Fruit fly (Drosophila melanogaster): ENCODE measurements around the gene Doc1.

Doc1 gene

dm6 chr3L:9057429-9058088 lies 16.4 kb downstream of the Doc1 start (continued):
- TF ChIP-seq CG9705 (GFP tag; optimal IDR thresholded peaks at IDR 0.05) (peak; percentile 90), Hnf4 (GFP tag; optimal IDR thresholded peaks at IDR 0.05) (peak; percentile 95), Mio (GFP tag; optimal IDR thresholded peaks at IDR 0.05) (peak; percentile 52), lola (GFP tag; optimal IDR thresholded peaks at IDR 0.05) (no peak), Myc (optimal IDR thresholded peaks at IDR 0.05) (no peak), rgr (GFP tag; optimal IDR thresholded peaks at IDR 0.05) (peak; percentile 98), CG32264 (GFP tag; optimal IDR thresholded peaks at IDR 0.05) (peak; percentile 75), sage (GFP tag; optimal IDR thresholded peaks at IDR 0.05) (peak; percentile 96), Rel (GFP tag; optimal IDR thresholded peaks at IDR 0.05) (peak; percentile 90), Rel (tag; optimal IDR thresholded peaks at IDR 0.05) (peak; percentile 87), N (GFP tag; optimal IDR thresholded peaks at IDR 0.05) (no peak), dl (GFP tag; optimal IDR thresholded peaks at IDR 0.05; ENCODE audit: insufficient read depth in 1 of 2, partially characterized antibody in 2 of 2) (peak; percentile 38 to 59)

dm6 chr3L:9059611-9060203 lies 18.5 kb downstream of the Doc1 start:
- TF ChIP-seq GATAd (GFP tag; optimal IDR thresholded peaks at IDR 0.05): no peak
- no peak for TF ChIP-seq HLH106 (tag; optimal IDR thresholded peaks at IDR 0.05)
- TF ChIP-seq dl (GFP tag; optimal IDR thresholded peaks at IDR 0.05; ENCODE audit: insufficient read depth in 1 of 2, partially characterized antibody in 2 of 2): no peak
- no peak for TF ChIP-seq lola (GFP tag; optimal IDR thresholded peaks at IDR 0.05)
- no peak for TF ChIP-seq sage (GFP tag; optimal IDR thresholded peaks at IDR 0.05)
- no peak for TF ChIP-seq CG32264 (GFP tag; optimal IDR thresholded peaks at IDR 0.05)
- TF ChIP-seq CrebA (GFP tag; optimal IDR thresholded peaks at IDR 0.05; ENCODE audit: borderline replicate concordance): no peak
- no peak for TF ChIP-seq N (GFP tag; optimal IDR thresholded peaks at IDR 0.05)
- TF ChIP-seq Vsx2 (GFP tag; optimal IDR thresholded peaks at IDR 0.05; ENCODE audit: partially characterized antibody): no peak
- no peak for TF ChIP-seq jim (GFP tag; optimal IDR thresholded peaks at IDR 0.05)
- no peak for TF ChIP-seq rgr (GFP tag; optimal IDR thresholded peaks at IDR 0.05)
- no peak for TF ChIP-seq psq (GFP tag; optimal IDR thresholded peaks at IDR 0.05)
- TF ChIP-seq dmrt93B (GFP tag; optimal IDR thresholded peaks at IDR 0.05): no peak
- no peak for TF ChIP-seq Hr83 (GFP tag; optimal IDR thresholded peaks at IDR 0.05; ENCODE audit: poor library complexity, severe bottlenecking)
- TF ChIP-seq h (GFP tag; optimal IDR thresholded peaks at IDR 0.05): no peak

- TF ChIP-seq foxo (GFP tag; optimal IDR thresholded peaks at IDR 0.05) (no peak), h (GFP tag; optimal IDR thresholded peaks at IDR 0.05) (no peak), Hr83 (GFP tag; optimal IDR thresholded peaks at IDR 0.05; ENCODE audit: poor library complexity, severe bottlenecking) (no peak), Myc (optimal IDR thresholded peaks at IDR 0.05) (no peak), Hnf4 (GFP tag; optimal IDR thresholded peaks at IDR 0.05) (no peak), Jra (GFP tag; optimal IDR thresholded peaks at IDR 0.05) (no peak), Sp1 (GFP tag; optimal IDR thresholded peaks at IDR 0.05) (no peak), Dif (GFP tag; optimal IDR thresholded peaks at IDR 0.05; ENCODE audit: partially characterized antibody) (no peak), CG9705 (GFP tag; optimal IDR thresholded peaks at IDR 0.05) (no peak), sage (GFP tag; optimal IDR thresholded peaks at IDR 0.05) (no peak), Vsx2 (GFP tag; optimal IDR thresholded peaks at IDR 0.05; ENCODE audit: partially characterized antibody) (no peak), br (GFP tag; optimal IDR thresholded peaks at IDR 0.05) (no peak), N (GFP tag; optimal IDR thresholded peaks at IDR 0.05) (no peak), GATAd (GFP tag; optimal IDR thresholded peaks at IDR 0.05) (no peak), fru (GFP tag; optimal IDR thresholded peaks at IDR 0.05) (no peak), lola (GFP tag; optimal IDR thresholded peaks at IDR 0.05) (no peak), dsf (GFP tag; optimal IDR thresholded peaks at IDR 0.05; ENCODE audit: borderline replicate concordance) (no peak), CrebA (GFP tag; optimal IDR thresholded peaks at IDR 0.05; ENCODE audit: borderline replicate concordance) (no peak), jim (GFP tag; optimal IDR thresholded peaks at IDR 0.05) (no peak)
Measured at dm6 chr3L:9061449-9061848, 20.3 kb downstream of the Doc1 start.

- no peak for TF ChIP-seq Myc (optimal IDR thresholded peaks at IDR 0.05)
- TF ChIP-seq pan (optimal IDR thresholded peaks at IDR 0.05): no peak
- no peak for TF ChIP-seq CrebA (GFP tag; optimal IDR thresholded peaks at IDR 0.05; ENCODE audit: borderline replicate concordance)
- TF ChIP-seq N (GFP tag; optimal IDR thresholded peaks at IDR 0.05): no peak
- no peak for TF ChIP-seq fru (GFP tag; optimal IDR thresholded peaks at IDR 0.05)
- TF ChIP-seq jim (GFP tag; optimal IDR thresholded peaks at IDR 0.05): no peak
- TF ChIP-seq sv (GFP tag; optimal IDR thresholded peaks at IDR 0.05): no peak
- TF ChIP-seq sage (GFP tag; optimal IDR thresholded peaks at IDR 0.05): no peak
- TF ChIP-seq foxo (GFP tag; optimal IDR thresholded peaks at IDR 0.05): no peak
- no peak for TF ChIP-seq dmrt93B (GFP tag; optimal IDR thresholded peaks at IDR 0.05)
- no peak for TF ChIP-seq Jra (GFP tag; optimal IDR thresholded peaks at IDR 0.05)
- no peak for TF ChIP-seq Dfd (GFP tag; optimal IDR thresholded peaks at IDR 0.05)
Measured at dm6 chr3L:9062816-9063215, 21.6 kb downstream of the Doc1 start.

Measured in whole organism, wandering third instar larva.